Fruit fly (Drosophila melanogaster): ENCODE measurements around the gene CG33203.

CG33203 gene

dm6 chr3R:28850662-28851257, 36.7 kb downstream of the CG33203 start (continued):
- TF ChIP-seq salr (GFP tag; optimal IDR thresholded peaks at IDR 0.05) (peak in 1 of 2 experiments; percentile 46), Sox14 (GFP tag; optimal IDR thresholded peaks at IDR 0.05) (peak; percentile 36), spab (GFP tag; optimal IDR thresholded peaks at IDR 0.05) (no peak), pdm3 (GFP tag; optimal IDR thresholded peaks at IDR 0.05) (peak; percentile 45), svp (GFP tag) (peak; percentile 13), CG32006 (GFP tag; optimal IDR thresholded peaks at IDR 0.05) (peak; percentile 82), CG6163 (GFP tag; IDR thresholded peaks at IDR 0.05) (peak; percentile 67), CG11902 (GFP tag; optimal IDR thresholded peaks at IDR 0.05) (no peak), dac (GFP tag; optimal IDR thresholded peaks at IDR 0.05) (peak; percentile 32), Gug (GFP tag; IDR thresholded peaks at IDR 0.05) (peak; percentile 61), Hr38 (GFP tag; optimal IDR thresholded peaks at IDR 0.05) (no peak), CG3919 (GFP tag; optimal IDR thresholded peaks at IDR 0.05) (peak; percentile 34), CG3032 (tag; optimal IDR thresholded peaks at IDR 0.05) (peak; percentile 29), CG8319 (GFP tag; optimal IDR thresholded peaks at IDR 0.05) (no peak)

DNA sequence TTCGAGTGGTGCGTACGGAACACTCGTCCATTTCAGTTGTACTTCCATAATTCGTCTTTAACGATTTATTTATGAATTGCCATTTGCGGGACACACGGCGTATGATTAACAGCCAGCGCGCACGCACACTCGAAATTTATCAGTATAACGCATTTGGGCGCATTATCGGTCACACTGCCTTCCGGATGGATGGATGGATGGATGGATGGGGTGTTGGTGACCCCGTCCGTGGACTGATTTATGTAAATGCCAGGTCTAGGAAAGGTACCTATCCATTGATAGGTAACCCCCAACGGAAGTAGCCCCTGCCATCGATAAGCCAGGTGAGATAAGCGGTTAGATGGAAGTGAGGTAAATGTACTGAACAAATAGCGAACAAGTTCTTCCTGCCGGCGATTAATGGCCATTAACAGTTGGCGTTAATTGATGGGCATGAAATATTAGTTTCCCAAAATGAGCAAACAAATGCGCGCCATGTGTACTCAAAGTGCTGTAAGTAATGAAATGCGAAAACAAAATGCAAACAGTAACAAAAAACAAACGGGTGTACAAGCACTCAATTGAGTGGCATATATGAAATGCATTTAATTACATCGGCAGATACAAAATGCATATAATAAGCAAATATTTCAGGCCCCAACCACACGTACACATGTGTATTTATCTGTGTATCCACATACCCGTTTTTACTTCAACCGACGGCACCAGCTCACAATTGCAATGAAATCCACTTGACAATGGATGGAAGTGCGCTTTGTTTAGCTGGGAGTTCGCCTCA, 38.6 kb downstream of the CG33203 start:
- TF ChIP-seq ss (GFP tag; optimal IDR thresholded peaks at IDR 0.05): peak in 1 of 2 experiments; percentile 15
- TF ChIP-seq fkh (GFP tag; optimal IDR thresholded peaks at IDR 0.05): peak; percentile 9
- peak; percentile 1 for TF ChIP-seq CG6808 (GFP tag; optimal IDR thresholded peaks at IDR 0.05)
- TF ChIP-seq Eip78C (GFP tag): peak; percentile 56
- TF ChIP-seq Blimp-1 (GFP tag; optimal IDR thresholded peaks at IDR 0.05): no peak
- TF ChIP-seq CG8319 (GFP tag; optimal IDR thresholded peaks at IDR 0.05): peak; percentile 76

DNA sequence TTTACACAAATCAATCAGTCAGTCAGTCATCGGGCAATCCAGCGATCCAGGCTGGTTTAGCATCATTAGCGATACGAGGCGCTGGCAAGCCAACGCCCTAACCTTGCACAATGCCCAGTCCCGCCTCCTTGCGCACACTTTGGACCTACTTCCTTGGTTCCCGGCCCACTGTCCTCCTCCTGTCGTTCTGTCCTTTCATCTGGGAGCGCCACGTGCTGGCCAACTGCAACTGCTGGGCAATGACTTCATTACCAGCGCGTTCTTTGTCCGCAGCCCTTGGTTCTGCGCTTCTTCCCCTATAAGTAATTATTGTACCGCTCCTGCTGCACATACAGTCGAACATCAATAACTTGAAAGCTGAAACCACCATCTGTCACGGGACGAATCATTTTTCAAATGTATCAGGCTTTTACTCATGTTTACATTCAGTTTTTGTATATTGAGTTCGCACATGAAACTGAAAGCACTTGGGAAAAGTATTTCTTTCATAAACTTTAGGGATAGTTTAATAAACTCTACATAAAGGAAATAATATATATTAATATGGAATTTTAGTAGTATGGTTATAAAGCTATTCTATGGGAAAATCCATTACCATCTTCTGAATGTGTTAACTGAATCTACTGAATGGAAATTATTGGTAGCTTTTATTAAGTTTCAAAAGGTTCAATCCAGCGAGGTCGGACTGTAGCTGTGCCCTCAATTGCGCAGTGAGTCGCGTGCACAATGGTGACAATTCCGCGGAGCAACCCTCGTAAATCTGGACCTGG, 39.8 kb downstream of the CG33203 start:
- TF ChIP-seq Hr38 (GFP tag; optimal IDR thresholded peaks at IDR 0.05) (no peak), Met (GFP tag; optimal IDR thresholded peaks at IDR 0.05) (peak; percentile 37), Smox (GFP tag; optimal IDR thresholded peaks at IDR 0.05) (peak; percentile 47), CG9139 (GFP tag; optimal IDR thresholded peaks at IDR 0.05) (peak; percentile 27), Eip75B (GFP tag; optimal IDR thresholded peaks at IDR 0.05) (no peak), CG34406 (GFP tag; optimal IDR thresholded peaks at IDR 0.05) (peak; percentile 59), ss (GFP tag; optimal IDR thresholded peaks at IDR 0.05) (peak; percentile 3 to 63), esn (GFP tag; optimal IDR thresholded peaks at IDR 0.05) (peak; percentile 59), vri (GFP tag; optimal IDR thresholded peaks at IDR 0.05) (no peak), Ets21C (GFP tag; optimal IDR thresholded peaks at IDR 0.05) (peak; percentile 10), CG10669 (GFP tag; optimal IDR thresholded peaks at IDR 0.05) (peak; percentile 56), Sox15 (GFP tag; optimal IDR thresholded peaks at IDR 0.05) (peak; percentile 18), svp (GFP tag) (peak; percentile 45), CG6854 (GFP tag; optimal IDR thresholded peaks at IDR 0.05) (no peak), eg (GFP tag; IDR thresholded peaks at IDR 0.05) (no peak), dac (GFP tag; optimal IDR thresholded peaks at IDR 0.05) (no peak), CG6792 (GFP tag; optimal IDR thresholded peaks at IDR 0.05) (peak; percentile 42), CG16779 (tag; optimal IDR thresholded peaks at IDR 0.05) (no peak), CG4318 (GFP tag; optimal IDR thresholded peaks at IDR 0.05) (no peak), CG11294 (GFP tag; IDR thresholded peaks at IDR 0.05) (no peak), CG1621 (tag; optimal IDR thresholded peaks at IDR 0.05) (no peak), net (GFP tag; optimal IDR thresholded peaks at IDR 0.05) (peak; percentile 50), CG6163 (GFP tag; IDR thresholded peaks at IDR 0.05) (no peak), spab (GFP tag; optimal IDR thresholded peaks at IDR 0.05) (peak; percentile 53), Sox14 (GFP tag; optimal IDR thresholded peaks at IDR 0.05) (peak; percentile 12), CG6276 (GFP tag; optimal IDR thresholded peaks at IDR 0.05) (no peak), CG15336 (GFP tag; IDR thresholded peaks at IDR 0.05) (no peak), Sox102F (GFP tag; optimal IDR thresholded peaks at IDR 0.05) (peak; percentile 6), OdsH (GFP tag; optimal IDR thresholded peaks at IDR 0.05) (peak; percentile 65), CG3919 (GFP tag; optimal IDR thresholded peaks at IDR 0.05) (peak; percentile 55), Eip78C (GFP tag) (peak; percentile 85), CG7368 (GFP tag; optimal IDR thresholded peaks at IDR 0.05) (peak; percentile 27), CG8632 (GFP tag; optimal IDR thresholded peaks at IDR 0.05) (peak; percentile 21), pdm3 (GFP tag; optimal IDR thresholded peaks at IDR 0.05) (peak; percentile 42)

Measured in whole organism, prepupa.